Worm (Caenorhabditis elegans): ENCODE results near the gene apa-2.

The apa-2 gene

DNA sequence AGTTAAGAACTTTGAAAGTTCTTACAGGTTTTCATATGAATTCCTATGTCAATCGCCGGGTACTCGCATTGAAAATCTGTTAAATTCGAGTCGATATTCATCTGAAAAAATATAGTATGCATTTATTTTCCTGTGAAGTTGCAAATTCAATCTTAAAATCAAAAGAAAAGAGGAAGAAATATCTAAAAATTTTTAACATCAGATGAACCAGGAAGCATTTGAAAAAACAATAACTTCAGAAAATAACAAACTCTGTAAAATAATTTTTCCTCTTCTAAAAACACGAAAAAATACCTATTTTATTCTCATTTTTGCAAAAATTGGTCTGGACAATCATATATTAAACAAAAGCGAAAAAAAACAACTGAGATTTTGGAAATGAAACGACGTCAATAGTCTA is 19.4 kb upstream of the apa-2 start, which contains the start of gene npr-7:
npr-7 (minus strand) TSS at position 101 of the 400 bp plus-strand sequence.
- TF ChIP-seq cnd-1 (tag; optimal IDR thresholded peaks at IDR 0.05), result no peak
- TF ChIP-seq nhr-28 (tag; optimal IDR thresholded peaks at IDR 0.05), result no peak
- TF ChIP-seq pha-4 (tag; optimal IDR thresholded peaks at IDR 0.05), result no peak
- TF ChIP-seq mab-5 (tag; optimal IDR thresholded peaks at IDR 0.05), result no peak
- no peak for TF ChIP-seq flh-1 (GFP tag; optimal IDR thresholded peaks at IDR 0.05)
- no peak for TF ChIP-seq nhr-12 (tag; optimal IDR thresholded peaks at IDR 0.05)
- TF ChIP-seq unc-39 (tag; optimal IDR thresholded peaks at IDR 0.05), result no peak
- TF ChIP-seq lin-32 (GFP tag; optimal IDR thresholded peaks at IDR 0.05), result no peak
- TF ChIP-seq ceh-43 (GFP tag; optimal IDR thresholded peaks at IDR 0.05), result no peak
- TF ChIP-seq blmp-1 (tag; optimal IDR thresholded peaks at IDR 0.05), result no peak
- TF ChIP-seq lsy-2 (tag; optimal IDR thresholded peaks at IDR 0.05), result no peak
- no peak for TF ChIP-seq elt-3 (tag; optimal IDR thresholded peaks at IDR 0.05)
- no peak for TF ChIP-seq nhr-237 (tag; optimal IDR thresholded peaks at IDR 0.05)
- TF ChIP-seq nhr-76 (tag; optimal IDR thresholded peaks at IDR 0.05), result no peak
- no peak for TF ChIP-seq elt-1 (tag; optimal IDR thresholded peaks at IDR 0.05; ENCODE audit: borderline replicate concordance, insufficient read depth)

DNA sequence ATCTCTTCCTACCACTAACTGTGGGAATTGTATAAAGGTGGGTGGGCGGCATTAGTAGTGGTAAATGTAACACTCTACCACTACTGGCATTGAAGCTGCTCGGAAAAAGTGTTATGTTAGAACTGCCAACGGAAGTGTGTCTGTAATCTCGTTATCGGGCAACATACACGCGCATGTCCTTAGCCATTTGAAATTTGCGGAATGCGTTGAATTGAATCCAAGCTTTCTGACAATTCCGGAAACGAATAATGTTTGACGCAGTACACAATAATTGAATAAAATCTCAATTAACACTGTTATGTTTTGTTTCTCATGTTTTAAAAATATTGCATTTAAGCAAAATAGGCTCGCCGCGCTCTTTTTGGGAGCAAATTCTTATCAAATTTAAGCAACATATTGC is 13.5 kb upstream of the apa-2 start:
- peak; percentile 85 for TF ChIP-seq ces-1 (GFP tag; optimal IDR thresholded peaks at IDR 0.05)
- no peak for TF ChIP-seq unc-62 (GFP tag; optimal IDR thresholded peaks at IDR 0.05)
- TF ChIP-seq nhr-12 (tag; optimal IDR thresholded peaks at IDR 0.05), result no peak

DNA sequence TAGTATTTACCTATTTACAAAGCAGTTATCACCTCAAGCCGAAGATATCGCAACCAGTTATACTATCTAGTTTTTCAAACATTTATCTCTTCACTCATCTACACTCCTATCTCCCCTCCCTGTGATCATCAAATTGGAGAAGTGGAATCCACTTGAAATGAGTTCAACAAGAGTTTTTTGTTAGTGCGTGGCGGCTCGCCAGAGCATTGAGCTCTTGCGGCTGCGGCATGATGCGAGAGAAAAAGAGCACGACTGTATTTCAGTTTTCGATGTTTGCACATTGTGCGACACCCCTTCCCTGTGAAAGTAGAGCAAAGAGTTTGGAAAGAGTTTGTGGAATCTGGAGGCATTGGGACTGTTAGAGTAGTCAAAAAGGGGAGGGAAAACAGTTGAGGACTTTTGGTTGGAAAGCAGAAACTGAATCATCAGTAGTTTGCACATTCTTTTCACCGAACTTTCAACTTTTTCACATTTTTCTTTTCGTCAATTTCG is 7.7 kb upstream of the apa-2 start, which contains the start of gene T20B5.2:
T20B5.2 (plus strand) TSS at position 442 of the 492 bp plus-strand sequence.
- TF ChIP-seq ceh-43 (GFP tag; optimal IDR thresholded peaks at IDR 0.05) (no peak), pha-4 (tag; optimal IDR thresholded peaks at IDR 0.05) (no peak), ztf-11 (tag; optimal IDR thresholded peaks at IDR 0.05) (no peak), nhr-2 (tag; optimal IDR thresholded peaks at IDR 0.05) (no peak), flh-1 (GFP tag; optimal IDR thresholded peaks at IDR 0.05) (no peak), nhr-237 (tag; optimal IDR thresholded peaks at IDR 0.05) (no peak), mab-5 (tag; optimal IDR thresholded peaks at IDR 0.05) (no peak), unc-39 (tag; optimal IDR thresholded peaks at IDR 0.05) (no peak), sptf-1 (tag; optimal IDR thresholded peaks at IDR 0.05) (no peak), mep-1 (tag; optimal IDR thresholded peaks at IDR 0.05) (no peak), bed-3 (GFP tag; optimal IDR thresholded peaks at IDR 0.05) (no peak), lin-13 (tag; optimal IDR thresholded peaks at IDR 0.05) (no peak), nhr-76 (tag; optimal IDR thresholded peaks at IDR 0.05) (no peak), drap-1 (GFP tag; optimal IDR thresholded peaks at IDR 0.05) (no peak), ceh-83 (GFP tag; optimal IDR thresholded peaks at IDR 0.05) (no peak), sem-2 (GFP tag; optimal IDR thresholded peaks at IDR 0.05) (no peak), nhr-28 (tag; optimal IDR thresholded peaks at IDR 0.05) (no peak), snpc-4 (tag; optimal IDR thresholded peaks at IDR 0.05) (no peak), elt-3 (tag; optimal IDR thresholded peaks at IDR 0.05) (no peak), zip-8 (tag; optimal IDR thresholded peaks at IDR 0.05) (no peak)

DNA sequence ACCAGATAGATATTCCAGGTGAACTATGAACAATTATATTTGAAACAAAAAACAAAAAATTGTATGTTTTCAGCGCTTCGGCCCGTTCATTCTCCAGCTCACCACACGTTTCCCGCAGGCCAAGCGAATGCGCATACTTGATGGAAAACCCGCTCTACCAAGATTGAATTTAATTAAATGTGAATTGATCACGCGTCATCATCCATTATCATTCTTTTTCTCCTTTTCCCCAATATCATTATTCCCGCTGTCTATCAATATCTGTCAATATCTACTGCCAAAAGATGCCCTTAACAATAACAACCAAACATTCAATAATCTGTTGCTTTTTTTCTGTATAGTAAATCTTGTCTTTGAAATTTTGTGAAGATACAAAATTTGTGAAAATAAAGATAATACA is 2.2 kb upstream of the apa-2 start:
- TF ChIP-seq M03D4.4 (tag; optimal IDR thresholded peaks at IDR 0.05) (no peak), nhr-76 (tag; optimal IDR thresholded peaks at IDR 0.05) (no peak), nhr-28 (tag; optimal IDR thresholded peaks at IDR 0.05) (no peak), lsy-2 (tag; optimal IDR thresholded peaks at IDR 0.05) (no peak), elt-3 (tag; optimal IDR thresholded peaks at IDR 0.05) (no peak), blmp-1 (tag; optimal IDR thresholded peaks at IDR 0.05) (no peak), elt-1 (tag; optimal IDR thresholded peaks at IDR 0.05; ENCODE audit: borderline replicate concordance, insufficient read depth) (no peak), ceh-83 (GFP tag; optimal IDR thresholded peaks at IDR 0.05) (no peak), ceh-39 (tag; optimal IDR thresholded peaks at IDR 0.05) (no peak)

DNA sequence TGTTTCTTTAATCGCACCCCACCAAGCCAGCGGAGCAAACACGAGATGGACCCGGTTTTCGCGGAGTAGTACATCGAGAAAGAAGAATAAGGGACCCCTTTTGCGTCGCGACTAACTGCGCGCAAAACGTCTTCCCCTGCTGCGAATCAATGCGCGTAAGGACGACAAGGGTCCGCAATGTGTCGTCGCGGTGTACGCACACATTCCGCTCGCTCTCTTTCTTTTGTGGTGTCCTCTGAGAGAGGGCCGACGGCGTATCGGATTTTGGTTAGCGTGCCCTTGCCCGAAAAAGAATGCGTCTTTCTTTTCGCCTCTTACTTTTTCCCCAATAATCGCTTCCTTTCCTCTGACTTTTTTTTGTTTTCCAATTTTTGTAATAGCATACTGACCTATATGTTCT is 643 bp upstream of the apa-2 start:
- TF ChIP-seq mls-2 (tag; optimal IDR thresholded peaks at IDR 0.05) (peak; percentile 66), ces-1 (GFP tag; optimal IDR thresholded peaks at IDR 0.05) (peak; percentile 77), ham-2 (GFP tag; optimal IDR thresholded peaks at IDR 0.05) (peak; percentile 21), lsy-2 (tag; optimal IDR thresholded peaks at IDR 0.05) (no peak), nhr-28 (tag; optimal IDR thresholded peaks at IDR 0.05) (no peak), mab-5 (tag; optimal IDR thresholded peaks at IDR 0.05) (no peak), bed-3 (GFP tag; optimal IDR thresholded peaks at IDR 0.05) (no peak), nhr-76 (tag; optimal IDR thresholded peaks at IDR 0.05) (no peak), cnd-1 (tag; optimal IDR thresholded peaks at IDR 0.05) (peak; percentile 37), sptf-1 (tag; optimal IDR thresholded peaks at IDR 0.05) (peak; percentile 81), snpc-4 (tag; optimal IDR thresholded peaks at IDR 0.05) (no peak), ztf-11 (tag; optimal IDR thresholded peaks at IDR 0.05) (no peak), sem-2 (GFP tag; optimal IDR thresholded peaks at IDR 0.05) (peak; percentile 21), nhr-2 (tag; optimal IDR thresholded peaks at IDR 0.05) (no peak), lin-13 (tag; optimal IDR thresholded peaks at IDR 0.05) (peak; percentile 66), zip-8 (tag; optimal IDR thresholded peaks at IDR 0.05) (no peak), pha-4 (tag; optimal IDR thresholded peaks at IDR 0.05) (peak; percentile 69), M03D4.4 (tag; optimal IDR thresholded peaks at IDR 0.05) (peak; percentile 61), nhr-12 (tag; optimal IDR thresholded peaks at IDR 0.05) (no peak), ceh-83 (GFP tag; optimal IDR thresholded peaks at IDR 0.05) (no peak), lin-32 (GFP tag; optimal IDR thresholded peaks at IDR 0.05) (no peak), elt-1 (tag; optimal IDR thresholded peaks at IDR 0.05; ENCODE audit: borderline replicate concordance, insufficient read depth) (no peak), ceh-43 (GFP tag; optimal IDR thresholded peaks at IDR 0.05) (no peak), ceh-39 (tag; optimal IDR thresholded peaks at IDR 0.05) (no peak), mep-1 (tag; optimal IDR thresholded peaks at IDR 0.05) (peak; percentile 86), flh-1 (GFP tag; optimal IDR thresholded peaks at IDR 0.05) (peak; percentile 4), unc-62 (GFP tag; optimal IDR thresholded peaks at IDR 0.05) (no peak), unc-120 (tag; optimal IDR thresholded peaks at IDR 0.05; ENCODE audit: poor library complexity, severe bottlenecking) (peak; percentile 33), tbx-8 (GFP tag; optimal IDR thresholded peaks at IDR 0.05) (peak; percentile 17), elt-3 (tag; optimal IDR thresholded peaks at IDR 0.05) (no peak), unc-39 (tag; optimal IDR thresholded peaks at IDR 0.05) (no peak), drap-1 (GFP tag; optimal IDR thresholded peaks at IDR 0.05) (peak; percentile 72), hlh-1 (tag; optimal IDR thresholded peaks at IDR 0.05) (peak; percentile 32), blmp-1 (tag; optimal IDR thresholded peaks at IDR 0.05) (no peak), nhr-237 (tag; optimal IDR thresholded peaks at IDR 0.05) (no peak)
